Fruit fly (Drosophila melanogaster) whole organism, pupa: ENCODE results near the gene CG31515.

Experiments
- CG13204 ChIP-seq: fragments of 200-800 bp; sonication (Bioruptor generic); optimal IDR thresholded peaks from 2 replicates; lab custom pipeline; 2018; ENCODE audit warnings: missing biosample characterization, mild to moderate bottlenecking, missing genetic modification characterization, moderate library complexity
- CG14655 ChIP-seq: fragments of 200-800 bp; sonication (Bioruptor generic); optimal IDR thresholded peaks from 3 replicates; lab custom pipeline; 2017; ENCODE audit warnings: mild to moderate bottlenecking, missing biosample characterization, missing genetic modification reagents, missing genetic modification characterization
- CG32121 ChIP-seq: fragments of 200-800 bp; sonication (Bioruptor generic); IDR thresholded peaks from 2 replicates; pipeline ENCODE4 v1.3.6; 2022; ENCODE audit warnings: missing biosample characterization, missing genetic modification characterization
- Ets98B ChIP-seq: fragments of 200-800 bp; sonication (Bioruptor generic); IDR thresholded peaks from 2 replicates; pipeline ENCODE4 v1.3.6; 2022; ENCODE audit warnings: missing biosample characterization, missing genetic modification characterization
- gl ChIP-seq: fragments of 200-800 bp; sonication (Bioruptor generic); optimal IDR thresholded peaks from 2 replicates; lab custom pipeline; 2018; ENCODE audit warnings: missing biosample characterization, mild to moderate bottlenecking, missing genetic modification characterization

- no peak for TF ChIP-seq CG13204 (GFP tag; lab: Kevin White, UChicago)
- TF ChIP-seq CG32121: no peak
- no peak for TF ChIP-seq CG14655 (GFP tag; lab: Kevin White, UChicago)
- TF ChIP-seq gl (tag; lab: Kevin White, UChicago): no peak
- no peak for TF ChIP-seq Ets98B (GFP tag; lab: Robert Waterston, UW)
These were observed 16.1 kb downstream of the CG31515 start, which contains the start of gene CG42827 for dm6 chr3R:23372624-23373023.
